Fruit fly (Drosophila melanogaster): Measurements from ENCODE around the gene Apc2.

Apc2 gene

DNA sequence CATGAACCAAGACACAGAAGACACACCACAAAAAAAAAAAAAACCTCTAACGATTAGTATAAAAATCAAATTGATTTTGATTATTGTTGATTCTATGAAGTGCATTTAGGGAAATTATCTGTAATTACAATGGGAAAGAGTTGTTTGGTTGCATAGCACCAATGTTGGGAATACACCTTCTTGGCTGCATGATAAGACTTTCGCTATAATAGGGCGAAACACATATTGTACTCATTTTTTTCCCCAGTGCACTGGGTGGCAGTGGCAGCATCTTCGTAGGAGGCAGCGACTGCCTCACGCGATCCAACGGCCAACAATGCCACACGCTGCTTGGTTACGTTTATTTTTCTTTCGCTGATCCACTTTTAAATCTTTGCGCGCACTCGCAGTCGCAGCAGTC is 40.3 kb downstream of the Apc2 start:
- TF ChIP-seq zfh1 (GFP tag; IDR thresholded peaks at IDR 0.05): 0 out of 3 replicates have a peak, but pooled peaks have one; percentile 7
- no peak for TF ChIP-seq prd (optimal IDR thresholded peaks at IDR 0.05)
- TF ChIP-seq prd (GFP tag; IDR thresholded peaks at IDR 0.05): 0 out of 3 replicates have a peak, but pooled peaks have one; percentile 16
- no peak for TF ChIP-seq CG12769 (tag; optimal IDR thresholded peaks at IDR 0.05)
- TF ChIP-seq Sox102F (GFP tag; optimal IDR thresholded peaks at IDR 0.05): peak; percentile 9
- peak; percentile 7 for TF ChIP-seq ATbp (GFP tag; optimal IDR thresholded peaks at IDR 0.05)

DNA sequence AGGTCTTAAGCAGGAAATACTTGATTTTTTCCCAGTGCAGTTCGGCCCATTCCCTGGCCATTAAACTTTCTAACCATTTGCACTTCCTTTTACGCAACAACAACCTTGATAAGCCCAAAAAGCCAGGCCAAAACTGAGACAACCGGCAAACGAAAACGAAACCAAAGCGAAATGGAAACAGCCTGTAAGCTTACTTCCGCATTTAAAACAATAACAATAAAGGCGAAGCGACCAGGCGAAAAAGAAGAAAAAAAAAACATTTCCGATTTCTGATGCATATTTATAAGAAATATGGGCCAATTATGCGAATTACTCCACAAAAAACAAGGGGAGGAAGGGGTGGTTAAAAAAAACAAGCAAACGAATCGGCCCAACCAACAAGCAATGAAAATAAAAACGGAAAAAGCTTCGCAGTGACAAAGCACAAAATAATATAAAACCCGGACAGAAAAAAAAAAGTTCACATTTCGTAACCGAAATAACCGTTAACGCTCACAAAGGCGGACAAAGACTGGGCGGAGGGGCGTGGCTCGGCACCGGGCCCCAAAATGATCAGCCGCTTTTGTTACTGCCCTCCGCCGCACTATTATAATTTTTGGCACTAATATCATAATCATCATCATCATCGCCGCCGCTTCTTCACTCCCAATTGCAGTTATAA is 41.6 kb downstream of the Apc2 start:
- TF ChIP-seq nom (GFP tag; optimal IDR thresholded peaks at IDR 0.05): no peak
- no peak for TF ChIP-seq sens-2 (GFP tag; IDR thresholded peaks at IDR 0.05)
- no peak for TF ChIP-seq Stat92E (GFP tag; optimal IDR thresholded peaks at IDR 0.05)
- TF ChIP-seq ro (GFP tag; IDR thresholded peaks at IDR 0.05): no peak
- TF ChIP-seq CG8944 (GFP tag; optimal IDR thresholded peaks at IDR 0.05): no peak
- peak; percentile 44; the same call in 1 of the 2 replicates for TF ChIP-seq vvl (GFP tag; IDR thresholded peaks at IDR 0.05)
- no peak for TF ChIP-seq sens (GFP tag)
- peak in 1 of 2 experiments; percentile 83 for TF ChIP-seq Eip74EF (GFP tag; optimal IDR thresholded peaks at IDR 0.05)
- no peak for TF ChIP-seq CG12104 (GFP tag; optimal IDR thresholded peaks at IDR 0.05)
- no peak for TF ChIP-seq CG10274 (GFP tag; optimal IDR thresholded peaks at IDR 0.05)
- TF ChIP-seq Awh (GFP tag; IDR thresholded peaks at IDR 0.05): no peak
- peak; percentile 82; the same call in 2 of the 4 replicates for TF ChIP-seq chinmo (GFP tag; IDR thresholded peaks at IDR 0.05; ENCODE audit: partially characterized antibody)
- no peak for TF ChIP-seq CG4282 (GFP tag; optimal IDR thresholded peaks at IDR 0.05)
- peak; percentile 67 for TF ChIP-seq sqz (GFP tag; optimal IDR thresholded peaks at IDR 0.05)
- TF ChIP-seq Rx (GFP tag; IDR thresholded peaks at IDR 0.05): no peak
- no peak for TF ChIP-seq ash1 (GFP tag; optimal IDR thresholded peaks at IDR 0.05)
- no peak for TF ChIP-seq fu2 (GFP tag; optimal IDR thresholded peaks at IDR 0.05)
- peak; percentile 56 for TF ChIP-seq Blimp-1 (GFP tag; optimal IDR thresholded peaks at IDR 0.05)
- no peak for TF ChIP-seq CG15696 (tag; optimal IDR thresholded peaks at IDR 0.05)
- TF ChIP-seq Abd-B (GFP tag; optimal IDR thresholded peaks at IDR 0.05): no peak
- TF ChIP-seq CG18764 (GFP tag; optimal IDR thresholded peaks at IDR 0.05): no peak
- TF ChIP-seq dmrt99B (tag; optimal IDR thresholded peaks at IDR 0.05): no peak

DNA sequence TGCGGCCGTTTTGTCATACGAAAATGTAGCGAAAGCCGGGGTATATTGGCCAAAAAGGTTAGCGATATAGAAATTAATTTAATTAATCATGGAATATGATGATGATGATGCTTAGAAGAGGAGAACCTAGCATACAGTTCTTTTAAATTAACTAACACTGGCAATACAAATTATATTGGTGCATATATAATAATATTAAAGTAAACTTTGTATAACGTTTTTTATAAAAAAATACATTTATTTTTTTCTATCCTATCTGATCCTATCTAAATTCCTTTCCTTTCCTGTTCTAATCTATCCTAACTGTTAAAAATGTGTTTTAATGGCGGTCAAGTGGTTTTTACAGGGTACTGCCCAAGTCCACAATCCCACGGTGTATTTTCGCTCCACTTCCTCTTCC is 42.2 kb downstream of the Apc2 start:
- 0 out of 3 replicates have a peak, but pooled peaks have one; percentile 23 for TF ChIP-seq dysf (GFP tag; IDR thresholded peaks at IDR 0.05)
- peak; percentile 61 for TF ChIP-seq gem (tag; optimal IDR thresholded peaks at IDR 0.05)
- TF ChIP-seq odd (GFP tag; optimal IDR thresholded peaks at IDR 0.05): peak; percentile 10
- TF ChIP-seq CG11504 (tag; optimal IDR thresholded peaks at IDR 0.05): peak; percentile 78
- 0 out of 3 replicates have a peak, but pooled peaks have one; percentile 26 for TF ChIP-seq H15 (GFP tag; IDR thresholded peaks at IDR 0.05)
- TF ChIP-seq CG10209 (GFP tag; optimal IDR thresholded peaks at IDR 0.05): peak; percentile 17
- TF ChIP-seq grau (tag; optimal IDR thresholded peaks at IDR 0.05): peak; percentile 32
- no peak for TF ChIP-seq exex (tag; optimal IDR thresholded peaks at IDR 0.05)
- peak; percentile 18 for TF ChIP-seq Meics (GFP tag; optimal IDR thresholded peaks at IDR 0.05)
- TF ChIP-seq CG17361 (GFP tag; IDR thresholded peaks at IDR 0.05): peak; percentile 68; the same call in 2 of the 3 replicates
- peak; percentile 72 for TF ChIP-seq Oli (tag; optimal IDR thresholded peaks at IDR 0.05)
- TF ChIP-seq Spps (tag; optimal IDR thresholded peaks at IDR 0.05): no peak
- TF ChIP-seq Sox102F (GFP tag; optimal IDR thresholded peaks at IDR 0.05): peak; percentile 65
- peak; percentile 23 for TF ChIP-seq org-1 (GFP tag; optimal IDR thresholded peaks at IDR 0.05)
- peak; percentile 24 for TF ChIP-seq fd96Cb (tag; optimal IDR thresholded peaks at IDR 0.05)
- no peak for TF ChIP-seq pnt (GFP tag; optimal IDR thresholded peaks at IDR 0.05)
- TF ChIP-seq CG12744 (GFP tag; optimal IDR thresholded peaks at IDR 0.05): no peak
- no peak for TF ChIP-seq CG6854 (GFP tag; optimal IDR thresholded peaks at IDR 0.05)
- no peak for TF ChIP-seq CG8359 (GFP tag; optimal IDR thresholded peaks at IDR 0.05; ENCODE audit: borderline replicate concordance)
- TF ChIP-seq CG13424 (tag; optimal IDR thresholded peaks at IDR 0.05): peak; percentile 47
- no peak for TF ChIP-seq CG12071 (GFP tag; optimal IDR thresholded peaks at IDR 0.05)

Measured in whole organism, embryonic.